Fruit fly (Drosophila melanogaster) whole organism, adult: ENCODE results near the gene f-cup.

Experiments used
- CG11617 ChIP-seq: fragments of 200-800 bp; sonication (Bioruptor generic); optimal IDR thresholded peaks from 2 replicates; lab custom pipeline; 2017; ENCODE audit warnings: mild to moderate bottlenecking, missing biosample characterization, missing genetic modification reagents, missing genetic modification characterization
- CG12768 ChIP-seq: fragments of 200-800 bp; sonication (Bioruptor generic); optimal IDR thresholded peaks from 2 replicates; lab custom pipeline; 2017; ENCODE audit warnings: missing biosample characterization, missing genetic modification characterization, mild to moderate bottlenecking, moderate library complexity, missing genetic modification reagents
- CG14711 ChIP-seq: fragments of 200-800 bp; sonication (Bioruptor generic); optimal IDR thresholded peaks from 2 replicates; lab custom pipeline; 2018; ENCODE audit warnings: missing biosample characterization, mild to moderate bottlenecking, missing genetic modification characterization, moderate library complexity
- CG1620 ChIP-seq: fragments of 200-800 bp; sonication (Bioruptor generic); optimal IDR thresholded peaks from 2 replicates; lab custom pipeline; 2016; ENCODE audit warnings: missing biosample characterization, missing genetic modification characterization
- cnc ChIP-seq, 2 experiments: fragments of >200 bp; optimal IDR thresholded peaks; 2 replicates each; lab custom pipeline; 2017
- ovo ChIP-seq: fragments of 200-800 bp; sonication (Bioruptor generic); optimal IDR thresholded peaks from 2 replicates; lab custom pipeline; 2016; ENCODE audit warnings: missing biosample characterization, missing genetic modification characterization
- pad ChIP-seq: fragments of 200-800 bp; sonication (Bioruptor generic); optimal IDR thresholded peaks from 3 replicates; lab custom pipeline; 2017; ENCODE audit warnings: missing biosample characterization, missing genetic modification characterization, mild to moderate bottlenecking, moderate library complexity, missing genetic modification reagents
- toe ChIP-seq: fragments of 200-800 bp; sonication (Bioruptor generic); optimal IDR thresholded peaks from 2 replicates; lab custom pipeline; 2016; ENCODE audit warnings: missing biosample characterization, missing genetic modification characterization

DNA sequence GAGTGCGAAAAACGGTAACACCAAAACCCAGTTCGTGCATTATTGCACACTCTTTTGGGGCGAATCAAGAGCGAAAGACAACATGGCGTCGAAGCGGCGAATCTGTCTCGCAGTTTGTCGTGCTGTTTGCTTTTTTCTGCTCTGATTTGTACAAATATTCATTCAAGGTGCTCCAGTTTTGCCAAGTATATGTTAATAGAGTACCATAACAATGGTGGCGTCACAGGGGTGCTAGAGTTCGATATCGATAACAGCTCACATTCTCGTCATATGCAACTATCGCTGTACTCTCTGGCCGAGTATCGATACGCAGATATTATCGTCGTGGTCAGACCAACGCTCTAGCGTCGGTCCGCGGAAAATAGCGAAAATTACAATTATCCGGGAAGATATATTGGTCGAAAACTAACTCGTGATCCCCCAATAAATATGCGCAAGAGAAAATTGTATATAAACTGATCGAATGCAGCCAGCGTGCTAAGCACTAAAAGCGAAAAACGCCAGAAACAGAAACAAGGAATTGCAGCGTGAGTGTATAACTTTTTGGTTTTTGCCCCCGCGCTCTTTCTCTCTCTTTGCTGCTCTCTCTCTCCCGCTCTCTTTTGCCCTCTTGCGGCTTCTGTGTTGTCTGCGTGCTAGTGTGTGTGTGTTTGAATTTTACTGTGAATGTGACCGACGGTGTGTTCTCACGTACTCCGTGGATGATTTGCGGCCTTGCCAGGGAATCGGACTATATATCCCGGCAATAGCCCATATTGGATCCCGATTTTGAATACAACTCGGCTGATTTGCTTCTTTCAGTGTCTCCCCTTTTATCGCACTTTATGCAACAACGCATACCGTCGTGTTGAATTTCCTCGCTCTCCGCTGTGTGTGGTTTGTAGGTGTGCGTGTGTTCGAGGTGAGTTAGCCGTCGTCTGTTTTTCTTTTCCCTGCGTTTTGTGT, 16.7 kb downstream of the f-cup start, which contains the start of gene flfl:
- peak; percentile 39 for TF ChIP-seq CG12768
- TF ChIP-seq CG11617, result peak; percentile 34
- no peak for TF ChIP-seq CG14711 (tag; lab: Kevin White, UChicago)
- peak; percentile 56 for TF ChIP-seq toe (GFP tag; lab: Kevin White, UChicago)
- no peak for TF ChIP-seq CG1620 (GFP tag; lab: Kevin White, UChicago)
- no peak for TF ChIP-seq cnc (optimal IDR thresholded peaks at IDR 0.05; lab: Kevin White, UChicago)
- TF ChIP-seq ovo (GFP tag; lab: Kevin White, UChicago), result peak; percentile 65
- peak; percentile 30 for TF ChIP-seq pad
